Fruit fly (Drosophila melanogaster) whole organism, prepupa: ENCODE data around the gene CG6654.

ENCODE experiments used
- CG11762 ChIP-seq: fragments of 200-800 bp; sonication (Bioruptor generic); optimal IDR thresholded peaks from 3 replicates; lab custom pipeline; 2016; ENCODE audit warnings: missing biosample characterization, missing genetic modification characterization; ENCODE audit not compliant: insufficient read depth
- CG6854 ChIP-seq: fragments of 200-800 bp; sonication (Bioruptor generic); optimal IDR thresholded peaks from 2 replicates; lab custom pipeline; 2017; ENCODE audit warnings: missing biosample characterization, mild to moderate bottlenecking, missing genetic modification characterization
- CG9139 ChIP-seq: fragments of 200-800 bp; sonication (Bioruptor generic); optimal IDR thresholded peaks from 3 replicates; lab custom pipeline; 2017; ENCODE audit warnings: missing biosample characterization, mild to moderate bottlenecking, missing genetic modification characterization
- Eip78C ChIP-seq: fragments of 200-800 bp; sonication (Bioruptor generic); peaks from one replicate; lab custom pipeline; 2016; ENCODE audit warnings: missing biosample characterization, missing genetic modification characterization
- OdsH ChIP-seq: fragments of 200-800 bp; sonication (Bioruptor generic); optimal IDR thresholded peaks from 3 replicates; lab custom pipeline; 2016; ENCODE audit warnings: missing biosample characterization, missing genetic modification characterization
- Sox102F ChIP-seq: fragments of 200-800 bp; sonication (Bioruptor generic); optimal IDR thresholded peaks from 2 replicates; lab custom pipeline; 2016; ENCODE audit warnings: missing biosample characterization, mild to moderate bottlenecking, missing genetic modification characterization
- fd59A ChIP-seq: fragments of 200-800 bp; sonication (Bioruptor generic); optimal IDR thresholded peaks from 2 replicates; lab custom pipeline; 2017; ENCODE audit warnings: missing biosample characterization, mild to moderate bottlenecking, missing genetic modification characterization, missing genetic modification reagents

- TF ChIP-seq CG9139 (GFP tag; lab: Kevin White, UChicago) (no peak), CG6854 (GFP tag; lab: Kevin White, UChicago) (no peak), Sox102F (GFP tag; lab: Kevin White, UChicago) (no peak), Eip78C (GFP tag; lab: Kevin White, UChicago) (no peak), CG11762 (no peak), OdsH (no peak), fd59A (GFP tag; lab: Kevin White, UChicago) (no peak)
Observed at dm6 chr3R:15222973-15223372, 9.5 kb upstream of the CG6654 start, which contains the start of gene Polr2G.
